Fruit fly (Drosophila melanogaster) whole organism, embryonic: Measurements from ENCODE around the gene Kmn2.

Experiments
- BEAF-32 ChIP-seq: fragments of 200-800 bp; sonication (Bioruptor generic); optimal IDR thresholded peaks from 3 replicates; lab custom pipeline; 2017; ENCODE audit warnings: missing biosample characterization, missing genetic modification characterization, mild to moderate bottlenecking, moderate library complexity, missing genetic modification reagents
- CG11398 ChIP-seq: fragments of 200-800 bp; sonication (Bioruptor generic); optimal IDR thresholded peaks from 2 replicates; lab custom pipeline; 2016; ENCODE audit warnings: missing biosample characterization, missing genetic modification characterization
- CG12219 ChIP-seq: fragments of 200-800 bp; sonication (Bioruptor generic); optimal IDR thresholded peaks from 3 replicates; lab custom pipeline; 2018; ENCODE audit warnings: missing biosample characterization, mild to moderate bottlenecking, missing genetic modification characterization
- CG15073 ChIP-seq: fragments of 200-800 bp; sonication (Bioruptor generic); optimal IDR thresholded peaks from 2 replicates; lab custom pipeline; 2016; ENCODE audit warnings: missing biosample characterization, missing genetic modification characterization
- CG2678 ChIP-seq: fragments of 200-800 bp; sonication (Bioruptor generic); optimal IDR thresholded peaks from 3 replicates; lab custom pipeline; 2019; ENCODE audit warnings: missing biosample characterization, mild to moderate bottlenecking, missing genetic modification characterization, moderate library complexity
- CG2712 ChIP-seq: fragments of 200-800 bp; optimal IDR thresholded peaks from 3 replicates; lab custom pipeline; 2019; ENCODE audit warnings: missing biosample characterization, mild to moderate bottlenecking, missing genetic modification characterization, moderate library complexity
- CG30020 ChIP-seq: fragments of 200-800 bp; optimal IDR thresholded peaks from 2 replicates; lab custom pipeline; 2019; ENCODE audit warnings: missing biosample characterization, mild to moderate bottlenecking, missing genetic modification characterization, moderate library complexity
- CG6654 ChIP-seq: fragments of 200-800 bp; sonication (Bioruptor generic); optimal IDR thresholded peaks from 2 replicates; lab custom pipeline; 2017; ENCODE audit warnings: missing biosample characterization, mild to moderate bottlenecking, missing genetic modification characterization
- CG7357 ChIP-seq: fragments of 200-800 bp; sonication (Bioruptor generic); IDR thresholded peaks from 3 replicates; pipeline ENCODE4 v1.3.6; 2022; ENCODE audit warnings: missing biosample characterization, missing genetic modification characterization
- CG8290 ChIP-seq, 3 experiments: fragments of 200-800 bp; sonication (Bioruptor generic); optimal IDR thresholded peaks; 2 replicates each; lab custom pipeline; 2016 to 2019; ENCODE audit warnings: missing biosample characterization in 3 of 3, missing genetic modification characterization in 3 of 3, mild to moderate bottlenecking in 2 of 3, moderate library complexity in 1 of 3
- CG8944 ChIP-seq: fragments of 200-800 bp; sonication (Bioruptor generic); optimal IDR thresholded peaks from 3 replicates; lab custom pipeline; 2016; ENCODE audit warnings: missing biosample characterization, missing genetic modification characterization
- CG9215 ChIP-seq: fragments of 200-800 bp; sonication (Bioruptor generic); IDR thresholded peaks from 2 replicates; pipeline ENCODE4 v1.3.6; 2022; ENCODE audit warnings: missing biosample characterization, missing genetic modification characterization
- CG9727 ChIP-seq: fragments of 200-800 bp; sonication (Bioruptor generic); optimal IDR thresholded peaks from 3 replicates; lab custom pipeline; 2017; ENCODE audit warnings: missing biosample characterization, mild to moderate bottlenecking, missing genetic modification characterization
- Dip2 ChIP-seq: fragments of 200-800 bp; sonication (Bioruptor generic); IDR thresholded peaks from 2 replicates; pipeline ENCODE4 v1.3.6; 2022; ENCODE audit warnings: missing biosample characterization, missing genetic modification characterization
- Doc2 ChIP-seq: fragments of 200-800 bp; sonication (Bioruptor generic); IDR thresholded peaks from 2 replicates; pipeline ENCODE4 v1.3.6; 2022; ENCODE audit warnings: missing biosample characterization, missing genetic modification characterization
- Dp ChIP-seq: fragments of 200-800 bp; sonication (Bioruptor generic); optimal IDR thresholded peaks from 2 replicates; lab custom pipeline; 2018; ENCODE audit warnings: missing biosample characterization, mild to moderate bottlenecking, missing genetic modification characterization, moderate library complexity
- Lhr ChIP-seq: fragments of 200-800 bp; sonication (Bioruptor generic); optimal IDR thresholded peaks from 3 replicates; lab custom pipeline; 2017; ENCODE audit warnings: mild to moderate bottlenecking, missing biosample characterization, missing genetic modification reagents, missing genetic modification characterization
- Max ChIP-seq: fragments of 200-800 bp; sonication (Bioruptor generic); optimal IDR thresholded peaks from 2 replicates; lab custom pipeline; 2016; ENCODE audit warnings: missing biosample characterization, mild to moderate bottlenecking, missing genetic modification characterization
- Oaz ChIP-seq: fragments of 200-800 bp; sonication (Bioruptor generic); IDR thresholded peaks from 2 replicates; pipeline ENCODE4 v1.3.6; 2022; ENCODE audit warnings: missing biosample characterization, missing genetic modification characterization
- Scr ChIP-seq: fragments of 200-800 bp; sonication (Bioruptor generic); IDR thresholded peaks from 2 replicates; pipeline ENCODE4 v1.3.6; 2022; ENCODE audit warnings: missing biosample characterization, missing genetic modification characterization; ENCODE audit not compliant: partially characterized antibody
- Sin3A ChIP-seq: fragments of >200 bp; optimal IDR thresholded peaks from 2 replicates; lab custom pipeline; 2018
- Sox100B ChIP-seq: fragments of 200-800 bp; sonication (Bioruptor generic); optimal IDR thresholded peaks from 3 replicates; lab custom pipeline; 2018; ENCODE audit warnings: missing biosample characterization, mild to moderate bottlenecking, missing genetic modification characterization
- Spps ChIP-seq: fragments of 200-800 bp; sonication (Bioruptor generic); optimal IDR thresholded peaks from 2 replicates; lab custom pipeline; 2018; ENCODE audit warnings: missing biosample characterization, mild to moderate bottlenecking, missing genetic modification characterization
- Ssrp ChIP-seq: fragments of 200-800 bp; sonication (Bioruptor generic); optimal IDR thresholded peaks from 2 replicates; lab custom pipeline; 2018; ENCODE audit warnings: missing biosample characterization, mild to moderate bottlenecking, missing genetic modification characterization, moderate library complexity
- Trl ChIP-seq, 3 experiments: fragments of >200 bp in 2 of 3; fragments of 200-800 bp in 1 of 3; sonication (Bioruptor generic) in 1 of 3; optimal IDR thresholded peaks; 2 replicates in 1 of 3; 3 replicates in 2 of 3; lab custom pipeline; 2016 to 2017; ENCODE audit warnings: missing biosample characterization in 1 of 3, missing genetic modification characterization in 1 of 3
- Vsx1 ChIP-seq: fragments of 200-800 bp; sonication (Bioruptor generic); optimal IDR thresholded peaks from 2 replicates; lab custom pipeline; 2017; ENCODE audit warnings: missing biosample characterization, mild to moderate bottlenecking, missing genetic modification characterization, missing genetic modification reagents
- YL-1 ChIP-seq: fragments of 200-800 bp; sonication (Bioruptor generic); optimal IDR thresholded peaks from 3 replicates; lab custom pipeline; 2017; ENCODE audit warnings: missing biosample characterization, mild to moderate bottlenecking, missing genetic modification characterization
- ab ChIP-seq: fragments of 200-800 bp; sonication (Bioruptor generic); optimal IDR thresholded peaks from 2 replicates; lab custom pipeline; 2016; ENCODE audit warnings: missing biosample characterization, missing genetic modification characterization
- cato ChIP-seq: fragments of 200-800 bp; sonication (Bioruptor generic); optimal IDR thresholded peaks from 2 replicates; lab custom pipeline; 2016; ENCODE audit warnings: missing biosample characterization, missing genetic modification characterization, borderline replicate concordance
- corto ChIP-seq: fragments of 200-800 bp; sonication (Bioruptor generic); optimal IDR thresholded peaks from 2 replicates; lab custom pipeline; 2016; ENCODE audit warnings: missing biosample characterization, mild to moderate bottlenecking, missing genetic modification characterization, moderate library complexity
- da ChIP-seq: fragments of 200-800 bp; sonication (Bioruptor generic); optimal IDR thresholded peaks from 2 replicates; lab custom pipeline; 2016; ENCODE audit warnings: missing biosample characterization, missing genetic modification characterization
- gro ChIP-seq: fragments of 200-800 bp; sonication (Bioruptor generic); optimal IDR thresholded peaks from 2 replicates; lab custom pipeline; 2016; ENCODE audit warnings: missing biosample characterization, missing genetic modification characterization
- inv ChIP-seq: fragments of 200-800 bp; sonication (Bioruptor generic); IDR thresholded peaks from 2 replicates; pipeline ENCODE4 v1.3.6; 2022; ENCODE audit warnings: missing biosample characterization, missing genetic modification characterization; ENCODE audit not compliant: partially characterized antibody
- knrl ChIP-seq: fragments of 200-800 bp; sonication (Bioruptor generic); IDR thresholded peaks from 3 replicates; pipeline ENCODE4 v1.3.6; 2022; ENCODE audit warnings: missing biosample characterization, missing genetic modification characterization; ENCODE audit not compliant: partially characterized antibody
- lola ChIP-seq, 3 experiments: fragments of >200 bp in 2 of 3; fragments of 200-800 bp in 1 of 3; sonication (Bioruptor generic) in 1 of 3; optimal IDR thresholded peaks; 2 replicates each; lab custom pipeline; 2017 to 2019; ENCODE audit warnings: missing biosample characterization in 3 of 3, missing genetic modification characterization in 3 of 3, mild to moderate bottlenecking in 1 of 3, moderate library complexity in 1 of 3
- maf-S ChIP-seq: fragments of 200-800 bp; sonication (Bioruptor generic); optimal IDR thresholded peaks from 2 replicates; lab custom pipeline; 2016; ENCODE audit warnings: missing biosample characterization, missing genetic modification characterization
- phol ChIP-seq: fragments of 200-800 bp; sonication (Bioruptor generic); optimal IDR thresholded peaks from 3 replicates; lab custom pipeline; 2018; ENCODE audit warnings: missing biosample characterization, mild to moderate bottlenecking, missing genetic modification characterization, moderate library complexity
- prd ChIP-seq, 3 experiments: fragments of >200 bp in 2 of 3; fragments of 200-800 bp in 1 of 3; sonication (Bioruptor generic) in 1 of 3; optimal IDR thresholded peaks in 2 of 3; IDR thresholded peaks in 1 of 3; 2 replicates in 2 of 3; 3 replicates in 1 of 3; pipeline versions ENCODE4 v1.3.6 to Lab custom; 2017 to 2022; ENCODE audit warnings: missing biosample characterization in 1 of 3, missing genetic modification characterization in 1 of 3
- pros ChIP-seq: fragments of 200-800 bp; sonication (Bioruptor generic); optimal IDR thresholded peaks from 3 replicates; lab custom pipeline; 2019; ENCODE audit warnings: missing biosample characterization, mild to moderate bottlenecking, missing genetic modification characterization, moderate library complexity
- pzg ChIP-seq: fragments of 200-800 bp; sonication (Bioruptor generic); optimal IDR thresholded peaks from 3 replicates; lab custom pipeline; 2018; ENCODE audit warnings: missing biosample characterization, mild to moderate bottlenecking, missing genetic modification characterization, moderate library complexity
- slou ChIP-seq: fragments of 200-800 bp; sonication (Bioruptor generic); optimal IDR thresholded peaks from 3 replicates; lab custom pipeline; 2016; ENCODE audit warnings: missing biosample characterization, missing genetic modification characterization
- slp2 ChIP-seq: fragments of 200-800 bp; sonication (Bioruptor generic); optimal IDR thresholded peaks from 2 replicates; lab custom pipeline; 2016; ENCODE audit warnings: missing biosample characterization, missing genetic modification characterization
- sob ChIP-seq: fragments of 200-800 bp; sonication (Bioruptor generic); IDR thresholded peaks from 2 replicates; pipeline ENCODE4 v1.3.6; 2022; ENCODE audit warnings: missing biosample characterization, missing genetic modification characterization
- ssp ChIP-seq: fragments of 200-800 bp; sonication (Bioruptor generic); IDR thresholded peaks from 2 replicates; pipeline ENCODE4 v1.3.6; 2022; ENCODE audit warnings: missing biosample characterization, missing genetic modification characterization
- stc ChIP-seq: fragments of 200-800 bp; sonication (Bioruptor generic); IDR thresholded peaks from 2 replicates; pipeline ENCODE4 v1.3.6; 2022; ENCODE audit warnings: missing biosample characterization, missing genetic modification characterization
- sug ChIP-seq: fragments of 200-800 bp; optimal IDR thresholded peaks from 2 replicates; lab custom pipeline; 2019; ENCODE audit warnings: missing biosample characterization, mild to moderate bottlenecking, missing genetic modification characterization, moderate library complexity
- z ChIP-seq: fragments of 200-800 bp; sonication (Bioruptor generic); IDR thresholded peaks from 3 replicates; pipeline ENCODE4 v1.3.6; 2022; ENCODE audit warnings: missing biosample characterization, missing genetic modification characterization

Kmn2 gene

dm6 chr3R:8013121-8014009 lies 12.3 kb upstream of the Kmn2 start, which contains the start of the genes CG10435 and Pbp95 (continued):
- TF ChIP-seq ab (GFP tag; lab: Kevin White, UChicago) (no peak), Sin3A (lab: Kevin White, UChicago) (no peak), slou (GFP tag; lab: Kevin White, UChicago) (no peak), pros (GFP tag; lab: Kevin White, UChicago) (no peak), maf-S (GFP tag; lab: Kevin White, UChicago) (peak; percentile 10), BEAF-32 (peak; percentile 74), Trl (optimal IDR thresholded peaks at IDR 0.05; lab: Kevin White, UChicago) (no peak), Trl (GFP tag; optimal IDR thresholded peaks at IDR 0.05; lab: Kevin White, UChicago) (peak; percentile 57), CG30020 (tag; lab: Kevin White, UChicago) (peak; percentile 50), CG11398 (GFP tag; lab: Kevin White, UChicago) (no peak), CG15073 (no peak), Spps (tag; lab: Kevin White, UChicago) (no peak), inv (GFP tag; lab: Robert Waterston, UW) (peak; percentile 57), CG9727 (GFP tag; lab: Kevin White, UChicago) (peak; percentile 67), z (GFP tag; lab: Robert Waterston, UW) (no peak), CG6654 (no peak), prd (optimal IDR thresholded peaks at IDR 0.05; lab: Kevin White, UChicago) (no peak), prd (GFP tag; IDR thresholded peaks at IDR 0.05; lab: Robert Waterston, UW) (peak; percentile 39; the same call in 1 of the 3 replicates), phol (tag; lab: Kevin White, UChicago) (peak; percentile 33), sob (GFP tag; lab: Robert Waterston, UW) (peak; percentile 72), Dip2 (GFP tag; lab: Robert Waterston, UW) (no peak), CG12219 (GFP tag; lab: Kevin White, UChicago) (no peak), CG2678 (tag; lab: Kevin White, UChicago) (no peak), da (GFP tag; lab: Kevin White, UChicago) (no peak), CG2712 (tag; lab: Kevin White, UChicago) (peak; percentile 58), gro (GFP tag; lab: Kevin White, UChicago) (peak; percentile 62), Doc2 (no peak), CG8290 (GFP tag; optimal IDR thresholded peaks at IDR 0.05; lab: Kevin White, UChicago) (no peak), CG8290 (tag; optimal IDR thresholded peaks at IDR 0.05; lab: Kevin White, UChicago) (no peak), Vsx1 (no peak), stc (0 out of 2 replicates have a peak, but pooled peaks have one; percentile 38), CG9215 (GFP tag; lab: Robert Waterston, UW) (peak; percentile 62), lola (GFP tag; optimal IDR thresholded peaks at IDR 0.05; lab: Kevin White, UChicago) (peak in 1 of 3 experiments; percentile 57), cato (GFP tag; lab: Kevin White, UChicago) (peak; percentile 23), corto (no peak), slp2 (GFP tag; lab: Kevin White, UChicago) (no peak), knrl (peak; percentile 68), Lhr (GFP tag; lab: Kevin White, UChicago) (no peak), sug (no peak), CG7357 (GFP tag; lab: Robert Waterston, UW) (no peak), Scr (peak; percentile 72), pzg (GFP tag; lab: Kevin White, UChicago) (peak; percentile 62), Dp (GFP tag; lab: Kevin White, UChicago) (no peak), Ssrp (tag; lab: Kevin White, UChicago) (no peak), ssp (GFP tag; lab: Robert Waterston, UW) (no peak), CG8944 (GFP tag; lab: Kevin White, UChicago) (peak; percentile 24), Oaz (GFP tag; lab: Robert Waterston, UW) (peak; percentile 43), YL-1 (GFP tag; lab: Kevin White, UChicago) (no peak), Max (peak; percentile 59), Sox100B (GFP tag; lab: Kevin White, UChicago) (no peak)
